Worm (Caenorhabditis elegans) whole organism, L1 larva: ENCODE results near the gene cpr-2.
A peak's percentile ranks its signal among the peaks of the same experiment; 100 is the strongest.
"Not testable (repeated sequence)": the region's sequence is repeated elsewhere in the genome, so short reads cannot be mapped to it uniquely, and the experiment has no call there.

Experiments used
- C34B4.2 ChIP-seq: sonication (generic microtip); optimal IDR thresholded peaks from 2 replicates; lab custom pipeline; 2017; ENCODE audit warnings: mild to moderate bottlenecking, missing genetic modification characterization, missing compliant biosample characterization
- ceh-63 ChIP-seq: fragments of 200-800 bp; sonication (Bioruptor generic); optimal IDR thresholded peaks from 2 replicates; lab custom pipeline; 2018; ENCODE audit warnings: mild to moderate bottlenecking, missing genetic modification characterization, missing compliant biosample characterization
- ceh-8 ChIP-seq: fragments of 200-800 bp; sonication (Bioruptor generic); optimal IDR thresholded peaks from 2 replicates; lab custom pipeline; 2018; ENCODE audit warnings: mild to moderate bottlenecking, missing genetic modification characterization, moderate library complexity, missing compliant biosample characterization
- ceh-82 ChIP-seq, 3 experiments: fragments of 150-350 bp in 1 of 3; sonication (generic microtip) in 2 of 3; optimal IDR thresholded peaks; 2 replicates each; lab custom pipeline; 2014 to 2017; ENCODE audit warnings: missing biosample characterization in 3 of 3, missing genetic modification characterization in 3 of 3
- ceh-90 ChIP-seq: sonication (generic microtip); optimal IDR thresholded peaks from 2 replicates; lab custom pipeline; 2016; ENCODE audit warnings: missing genetic modification characterization, missing compliant biosample characterization
- dsc-1 ChIP-seq: sonication (generic microtip); optimal IDR thresholded peaks from 2 replicates; lab custom pipeline; 2016; ENCODE audit warnings: mild to moderate bottlenecking, missing genetic modification characterization, missing compliant biosample characterization
- efl-1 ChIP-seq, 4 experiments: fragments of 150-350 bp; optimal IDR thresholded peaks in 3 of 4; peaks in 1 of 4; 1 replicate in 1 of 4; 2 replicates in 3 of 4; lab custom pipeline; 2014; ENCODE audit warnings: missing biosample characterization in 2 of 4, missing genetic modification characterization in 2 of 4, missing genetic modification reagents in 2 of 4
- egl-13 ChIP-seq: sonication (generic microtip); optimal IDR thresholded peaks from 2 replicates; lab custom pipeline; 2016; ENCODE audit warnings: missing genotype, missing genetic modification reagents, missing genetic modification characterization, missing compliant biosample characterization
- elt-2 ChIP-seq: sonication (generic microtip); optimal IDR thresholded peaks from 2 replicates; lab custom pipeline; 2016; ENCODE audit warnings: missing genetic modification characterization, mild to moderate bottlenecking, inconsistent platforms, missing compliant biosample characterization, missing genetic modification reagents
- elt-3 ChIP-seq, 6 experiments: fragments of 150-350 bp in 1 of 6; sonication (generic microtip); optimal IDR thresholded peaks; 2 replicates each; lab custom pipeline; 2017 to 2018; ENCODE audit warnings: missing biosample characterization in 6 of 6, missing genetic modification characterization in 6 of 6, inconsistent platforms in 1 of 6
- fkh-4 ChIP-seq: sonication (generic microtip); optimal IDR thresholded peaks from 2 replicates; lab custom pipeline; 2016; ENCODE audit warnings: missing compliant biosample characterization, missing genetic modification characterization, borderline replicate concordance
- fos-1 ChIP-seq: fragments of 150-350 bp; optimal IDR thresholded peaks from 2 replicates; lab custom pipeline; 2014; ENCODE audit warnings: missing biosample characterization, missing genetic modification characterization
- grh-1 ChIP-seq: fragments of 200-800 bp; sonication (Bioruptor generic); IDR thresholded peaks from 2 replicates; pipeline ENCODE4 v1.3.6; 2022; ENCODE audit warnings: missing genetic modification reagents, missing genetic modification characterization, missing compliant biosample characterization
- jun-1 ChIP-seq: fragments of 150-350 bp; optimal IDR thresholded peaks from 2 replicates; lab custom pipeline; 2014; ENCODE audit warnings: missing biosample characterization, missing genetic modification reagents, missing genetic modification characterization
- lin-14 ChIP-seq: fragments of 200-800 bp; sonication (Bioruptor generic); optimal IDR thresholded peaks from 2 replicates; lab custom pipeline; 2018; ENCODE audit warnings: mild to moderate bottlenecking, missing genetic modification characterization, moderate library complexity, missing compliant biosample characterization
- lsy-2 ChIP-seq, 2 experiments: fragments of 150-350 bp; optimal IDR thresholded peaks; 2 replicates each; lab custom pipeline; 2014; ENCODE audit warnings: missing biosample characterization in 2 of 2, missing genetic modification characterization in 2 of 2
- mab-9 ChIP-seq: fragments of 200-800 bp; sonication (Bioruptor generic); IDR thresholded peaks from 2 replicates; pipeline ENCODE4 v1.3.6; 2022; ENCODE audit warnings: missing genetic modification reagents, missing genetic modification characterization, missing compliant biosample characterization
- mdl-1 ChIP-seq, 2 experiments: fragments of 150-350 bp; optimal IDR thresholded peaks; 2 replicates each; lab custom pipeline; 2014 to 2017; ENCODE audit warnings: missing biosample characterization in 2 of 2, missing genetic modification characterization in 2 of 2, inconsistent platforms in 1 of 2
- nhr-11 ChIP-seq: fragments of 150-350 bp; optimal IDR thresholded peaks from 2 replicates; lab custom pipeline; 2014; ENCODE audit warnings: missing biosample characterization, missing genetic modification characterization
- nhr-12 ChIP-seq: sonication (generic microtip); optimal IDR thresholded peaks from 2 replicates; lab custom pipeline; 2017; ENCODE audit warnings: missing biosample characterization, missing genetic modification characterization
- nhr-20 ChIP-seq: sonication (generic microtip); optimal IDR thresholded peaks from 2 replicates; lab custom pipeline; 2016; ENCODE audit warnings: mild to moderate bottlenecking, missing genetic modification characterization, missing compliant biosample characterization
- nhr-237 ChIP-seq: fragments of 150-350 bp; optimal IDR thresholded peaks from 2 replicates; lab custom pipeline; 2014; ENCODE audit warnings: missing biosample characterization, missing genetic modification characterization
- nhr-47 ChIP-seq: sonication (generic microtip); optimal IDR thresholded peaks from 2 replicates; lab custom pipeline; 2016; ENCODE audit warnings: mild to moderate bottlenecking, missing genetic modification characterization, moderate library complexity, missing compliant biosample characterization
- nhr-71 ChIP-seq: sonication (generic microtip); optimal IDR thresholded peaks from 2 replicates; lab custom pipeline; 2016; ENCODE audit warnings: mild to moderate bottlenecking, missing genetic modification characterization, moderate library complexity, missing compliant biosample characterization
- nhr-84 ChIP-seq: sonication (generic microtip); optimal IDR thresholded peaks from 2 replicates; lab custom pipeline; 2017; ENCODE audit warnings: missing biosample characterization, missing genetic modification characterization
- pax-3 ChIP-seq: fragments of 200-800 bp; sonication (Bioruptor generic); optimal IDR thresholded peaks from 2 replicates; lab custom pipeline; 2018; ENCODE audit warnings: mild to moderate bottlenecking, missing genetic modification characterization, moderate library complexity, missing compliant biosample characterization
- pqm-1 ChIP-seq: sonication (generic microtip); optimal IDR thresholded peaks from 3 replicates; lab custom pipeline; 2017; ENCODE audit warnings: missing biosample characterization, missing genetic modification characterization
- rnt-1 ChIP-seq: sonication (generic microtip); optimal IDR thresholded peaks from 2 replicates; lab custom pipeline; 2016; ENCODE audit warnings: mild to moderate bottlenecking, missing genetic modification characterization, moderate library complexity, missing compliant biosample characterization
- snpc-4 ChIP-seq: fragments of 150-350 bp; optimal IDR thresholded peaks from 2 replicates; lab custom pipeline; 2014; ENCODE audit warnings: missing biosample characterization, missing genetic modification characterization
- snu-23 ChIP-seq: sonication (generic microtip); optimal IDR thresholded peaks from 2 replicates; lab custom pipeline; 2016; ENCODE audit warnings: missing genetic modification characterization, missing compliant biosample characterization
- unc-30 ChIP-seq: sonication (generic microtip); optimal IDR thresholded peaks from 2 replicates; lab custom pipeline; 2017; ENCODE audit warnings: missing biosample characterization, missing genetic modification characterization
- unc-62 ChIP-seq: fragments of 150-350 bp; optimal IDR thresholded peaks from 2 replicates; lab custom pipeline; 2014; ENCODE audit warnings: missing biosample characterization, missing genetic modification reagents, missing genetic modification characterization
- zag-1 ChIP-seq: fragments of 150-350 bp; optimal IDR thresholded peaks from 2 replicates; lab custom pipeline; 2014; ENCODE audit warnings: missing biosample characterization, missing genetic modification characterization
- zip-4 ChIP-seq: fragments of 200-800 bp; sonication (Bioruptor generic); optimal IDR thresholded peaks from 2 replicates; lab custom pipeline; 2018; ENCODE audit warnings: mild to moderate bottlenecking, missing genetic modification characterization, moderate library complexity, missing compliant biosample characterization

The cpr-2 gene

DNA sequence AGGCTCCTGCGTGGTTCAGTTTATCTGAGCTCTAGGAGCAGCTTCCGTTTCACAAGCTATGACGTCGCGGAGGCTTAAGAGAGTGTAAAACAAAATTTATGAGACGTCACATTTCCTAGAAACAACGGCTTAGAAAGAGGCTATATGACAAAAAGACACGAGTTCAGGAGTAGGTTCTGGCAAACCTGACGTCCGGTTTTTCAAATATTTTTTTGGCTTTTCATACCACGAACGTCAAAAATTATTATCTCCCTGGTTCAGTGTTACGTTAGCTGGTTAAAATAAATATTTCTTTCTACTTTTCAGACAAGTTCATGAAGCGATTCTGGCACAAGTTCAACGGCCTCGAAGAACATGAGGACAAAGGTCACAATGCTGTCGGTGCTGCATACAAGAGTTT lies 6.1 kb downstream of the cpr-2 start, which contains the start of gene F36D3.16:
Gene F36D3.16 (plus strand): TSS at position 301 of the 400 bp plus-strand sequence.
- TF ChIP-seq rnt-1 (tag; lab: Kevin White, UChicago) (no peak), ceh-63 (GFP tag; lab: Kevin White, UChicago) (no peak), jun-1 (no peak), ceh-8 (GFP tag; lab: Kevin White, UChicago) (no peak), unc-62 (no peak), snpc-4 (tag; lab: Kevin White, UChicago) (no peak), pax-3 (tag; lab: Kevin White, UChicago) (no peak), nhr-84 (tag; lab: Kevin White, UChicago) (no peak), C34B4.2 (tag; lab: Kevin White, UChicago) (no peak), mdl-1 (tag; optimal IDR thresholded peaks at IDR 0.05; lab: Kevin White, UChicago) (no peak), zag-1 (tag; lab: Kevin White, UChicago) (no peak), snu-23 (no peak), zip-4 (no peak), mab-9 (GFP tag; lab: Robert Waterston, UW) (no peak), unc-30 (no peak), nhr-20 (tag; lab: Kevin White, UChicago) (no peak)
- TF ChIP-seq, all 84 proteins: peak for 0

DNA sequence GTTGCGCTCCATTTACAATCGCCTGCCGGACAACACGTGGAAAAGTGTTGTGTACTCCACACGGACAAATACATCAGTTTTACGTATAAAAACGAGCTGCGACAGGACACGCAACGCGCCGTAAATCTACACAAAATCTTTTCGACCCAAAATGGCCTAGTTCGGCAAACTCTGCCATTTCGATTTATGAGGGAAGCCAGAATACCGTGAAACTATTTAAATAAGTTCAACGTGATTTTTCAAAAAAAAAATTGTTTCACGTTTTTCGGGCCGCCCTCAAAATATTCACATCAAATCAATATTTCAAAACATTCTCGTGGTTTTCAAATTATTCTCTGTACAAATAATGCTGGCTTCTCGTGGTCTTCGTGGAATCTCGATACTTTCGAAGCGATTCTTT lies 7.0 kb downstream of the cpr-2 start, which contains the start of gene F36D3.8:
Gene F36D3.8 (plus strand): TSS at position 301 of the 400 bp plus-strand sequence.
- no peak for TF ChIP-seq efl-1 (optimal IDR thresholded peaks at IDR 0.05; lab: Kevin White, UChicago)
- peak in 1 of 2 experiments; percentile 85 for TF ChIP-seq efl-1 (GFP tag; optimal IDR thresholded peaks at IDR 0.05 in 1 of 2; lab: Kevin White, UChicago)
- TF ChIP-seq nhr-47 (tag; lab: Kevin White, UChicago), result no peak

DNA sequence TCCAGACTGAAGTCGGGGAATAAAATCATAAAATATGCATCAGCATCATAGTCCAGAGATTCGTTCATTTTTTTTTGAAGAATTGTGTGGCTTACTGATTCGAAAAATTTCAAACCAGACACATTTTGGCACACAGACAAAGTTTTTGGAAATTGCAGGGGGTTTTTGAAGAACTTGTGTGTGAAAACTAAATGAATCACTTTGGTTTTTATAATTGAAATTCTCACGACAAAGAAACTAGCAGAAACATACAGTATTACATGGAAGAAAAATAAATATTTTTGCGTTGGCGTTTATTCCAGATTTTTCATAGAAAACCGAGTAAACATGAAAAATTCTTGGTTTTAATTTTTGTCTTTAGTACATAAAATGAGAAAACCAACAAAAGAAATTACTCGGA lies 11.7 kb downstream of the cpr-2 start, which contains the start of gene srw-34:
Gene srw-34 (minus strand): TSS at position 101 of the 400 bp plus-strand sequence.
- TF ChIP-seq pqm-1 (tag; lab: Kevin White, UChicago), result no peak
- TF ChIP-seq nhr-237, result no peak
- TF ChIP-seq fkh-4 (tag; lab: Kevin White, UChicago), result no peak
- TF ChIP-seq fos-1, result no peak
- no peak for TF ChIP-seq nhr-47 (tag; lab: Kevin White, UChicago)
- no peak for TF ChIP-seq nhr-11 (tag; lab: Kevin White, UChicago)
- no peak for TF ChIP-seq unc-30
- no peak for TF ChIP-seq elt-3 (tag; optimal IDR thresholded peaks at IDR 0.05; lab: Kevin White, UChicago)
- no peak for TF ChIP-seq nhr-12
- no peak for TF ChIP-seq lsy-2 (tag; optimal IDR thresholded peaks at IDR 0.05; lab: Kevin White, UChicago)
- no peak for TF ChIP-seq nhr-71 (tag; lab: Kevin White, UChicago)
- no peak for TF ChIP-seq lin-14 (GFP tag; lab: Kevin White, UChicago)

DNA sequence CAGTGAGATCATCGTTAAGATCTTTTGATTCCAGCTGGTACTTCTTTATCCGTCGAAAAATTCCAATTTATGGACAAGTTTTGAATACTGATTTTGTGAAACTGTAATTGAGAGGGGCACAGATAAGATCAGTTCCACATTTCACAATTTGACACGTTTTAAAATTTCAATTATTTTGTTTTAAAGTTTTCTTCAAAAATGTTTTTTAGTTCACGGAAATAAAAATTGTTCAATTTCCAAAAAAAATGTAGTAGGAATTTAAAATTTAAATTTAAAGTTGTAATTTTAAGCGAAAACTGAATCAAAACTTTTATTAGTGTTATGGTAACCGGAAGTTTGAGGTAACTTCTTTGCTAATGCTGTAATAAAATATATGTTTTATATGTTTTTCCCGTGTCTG lies 16.3 kb downstream of the cpr-2 start, which contains the start of gene F36D3.4:
Gene F36D3.4 (minus strand): TSS at position 101 of the 400 bp plus-strand sequence.
- no peak for TF ChIP-seq ceh-82 (tag; optimal IDR thresholded peaks at IDR 0.05; lab: Kevin White, UChicago)
- no peak for TF ChIP-seq pax-3 (tag; lab: Kevin White, UChicago)
- no peak for TF ChIP-seq elt-3 (tag; optimal IDR thresholded peaks at IDR 0.05; lab: Kevin White, UChicago)
- TF ChIP-seq lin-14 (GFP tag; lab: Kevin White, UChicago), result no peak
- no peak for TF ChIP-seq elt-2
- no peak for TF ChIP-seq nhr-20 (tag; lab: Kevin White, UChicago)
- TF ChIP-seq fos-1, result no peak
- TF ChIP-seq dsc-1, result no peak
- TF ChIP-seq grh-1, result no peak

DNA sequence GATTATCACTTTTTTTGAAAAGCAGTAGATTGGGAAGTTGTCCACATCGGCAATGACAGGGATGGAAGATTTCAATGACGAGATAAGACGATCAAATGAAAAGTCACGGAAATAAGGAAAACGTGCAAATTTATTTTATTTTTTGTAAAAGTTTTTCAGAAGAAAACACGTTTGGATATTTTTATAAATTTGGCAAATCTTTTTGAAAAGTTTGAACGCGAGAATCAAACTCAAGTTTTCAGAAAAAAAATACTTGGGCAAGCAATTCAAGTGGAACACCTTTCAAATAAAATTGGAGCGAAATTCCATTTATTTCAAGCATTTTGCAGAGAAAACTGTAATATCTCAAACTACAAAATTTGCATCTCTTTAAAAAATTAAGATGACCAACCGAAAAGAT lies 18.8 kb downstream of the cpr-2 start, which contains the start of gene F36D3.5:
Gene F36D3.5 (minus strand): TSS at position 101 of the 400 bp plus-strand sequence.
- not testable (repeated sequence) for TF ChIP-seq ceh-90 (tag; lab: Kevin White, UChicago); egl-13; snu-23
- TF ChIP-seq, all 84 proteins: peak for 0; not testable (repeated sequence) for 84
